Worm (Caenorhabditis elegans): ENCODE measurements around the gene T05A8.1.

DNA sequence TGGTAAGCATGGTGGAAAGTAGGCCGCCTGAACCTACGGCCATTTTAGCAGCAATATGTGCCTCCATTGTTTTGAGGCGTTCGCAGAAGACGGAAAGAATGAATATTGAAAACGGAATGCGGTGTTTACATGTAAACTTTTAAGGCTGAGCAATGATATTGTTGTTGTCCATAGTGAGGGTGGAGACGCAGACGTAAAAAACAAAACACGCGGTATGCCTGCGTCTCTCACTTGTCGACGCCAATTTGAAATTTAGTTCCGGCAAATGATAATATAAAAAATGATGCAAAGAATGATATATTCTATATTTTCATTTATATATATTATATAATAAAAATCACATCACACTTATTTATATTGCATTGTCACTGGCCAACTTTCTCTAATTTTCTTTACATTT lies 2.0 kb downstream of the T05A8.1 start, which contains the start of gene Y47G7B.2:
- TF ChIP-seq blmp-1 (tag; optimal IDR thresholded peaks at IDR 0.05; ENCODE audit: insufficient read depth): no peak
- no peak for TF ChIP-seq nhr-25 (tag; optimal IDR thresholded peaks at IDR 0.05)
- TF ChIP-seq skn-1 (tag; optimal IDR thresholded peaks at IDR 0.05): no peak

Measured in whole organism, L2 larva.